Fruit fly (Drosophila melanogaster) whole organism, embryonic: Measurements from ENCODE around the gene CG5068.

ENCODE experiments used
- CG10654 ChIP-seq: fragments of 200-800 bp; sonication (Bioruptor generic); optimal IDR thresholded peaks from 2 replicates; lab custom pipeline; 2016; ENCODE audit warnings: missing biosample characterization, missing genetic modification characterization
- CG10979 ChIP-seq: fragments of 200-800 bp; sonication (Bioruptor generic); optimal IDR thresholded peaks from 2 replicates; lab custom pipeline; 2018; ENCODE audit warnings: missing biosample characterization, mild to moderate bottlenecking, missing genetic modification characterization, moderate library complexity
- CG11085 ChIP-seq: fragments of 200-800 bp; sonication (Bioruptor generic); IDR thresholded peaks from 2 replicates; pipeline ENCODE4 v1.3.6; 2022; ENCODE audit warnings: missing biosample characterization, missing genetic modification characterization
- CG13287 ChIP-seq: fragments of 200-800 bp; sonication (Bioruptor generic); IDR thresholded peaks from 2 replicates; pipeline ENCODE4 v1.3.6; 2022; ENCODE audit warnings: missing biosample characterization, missing genetic modification characterization; ENCODE audit not compliant: partially characterized antibody
- CG15479 ChIP-seq: fragments of 200-800 bp; sonication (Bioruptor generic); optimal IDR thresholded peaks from 3 replicates; lab custom pipeline; 2019; ENCODE audit warnings: missing biosample characterization, mild to moderate bottlenecking, missing genetic modification characterization, moderate library complexity
- CG15514 ChIP-seq: fragments of 200-800 bp; sonication (Bioruptor generic); optimal IDR thresholded peaks from 3 replicates; lab custom pipeline; 2017; ENCODE audit warnings: missing biosample characterization, missing genetic modification characterization, mild to moderate bottlenecking, moderate library complexity, missing genetic modification reagents
- CG15696 ChIP-seq: fragments of 200-800 bp; sonication (Bioruptor generic); optimal IDR thresholded peaks from 2 replicates; lab custom pipeline; 2019; ENCODE audit warnings: missing biosample characterization, mild to moderate bottlenecking, missing genetic modification characterization, moderate library complexity
- CG2199 ChIP-seq: fragments of 200-800 bp; sonication (Bioruptor generic); IDR thresholded peaks from 3 replicates; pipeline ENCODE4 v1.3.6; 2022; ENCODE audit warnings: missing biosample characterization, missing genetic modification characterization
- CG2875 ChIP-seq: fragments of 200-800 bp; sonication (Bioruptor generic); optimal IDR thresholded peaks from 2 replicates; lab custom pipeline; 2017; ENCODE audit warnings: missing biosample characterization, mild to moderate bottlenecking, missing genetic modification characterization, missing genetic modification reagents
- CG3065 ChIP-seq: fragments of 200-800 bp; sonication (Bioruptor generic); optimal IDR thresholded peaks from 2 replicates; lab custom pipeline; 2016; ENCODE audit warnings: missing biosample characterization, missing genetic modification characterization
- CG33557 ChIP-seq: fragments of 200-800 bp; sonication (Bioruptor generic); optimal IDR thresholded peaks from 2 replicates; lab custom pipeline; 2019; ENCODE audit warnings: missing biosample characterization, mild to moderate bottlenecking, missing genetic modification characterization, moderate library complexity
- CG3838 ChIP-seq: fragments of 200-800 bp; sonication (Bioruptor generic); optimal IDR thresholded peaks from 3 replicates; lab custom pipeline; 2016; ENCODE audit warnings: missing biosample characterization, missing genetic modification characterization
- CG4404 ChIP-seq: fragments of 200-800 bp; sonication (Bioruptor generic); IDR thresholded peaks from 2 replicates; pipeline ENCODE4 v1.3.6; 2022; ENCODE audit warnings: missing biosample characterization, missing genetic modification characterization
- CG5180 ChIP-seq: fragments of 200-800 bp; sonication (Bioruptor generic); optimal IDR thresholded peaks from 3 replicates; lab custom pipeline; 2017; ENCODE audit warnings: missing biosample characterization, missing genetic modification characterization, mild to moderate bottlenecking, moderate library complexity, missing genetic modification reagents
- CG6683 ChIP-seq: fragments of 200-800 bp; sonication (Bioruptor generic); optimal IDR thresholded peaks from 2 replicates; lab custom pipeline; 2017; ENCODE audit warnings: missing biosample characterization, mild to moderate bottlenecking, missing genetic modification characterization, missing genetic modification reagents
- CG6689 ChIP-seq: fragments of 200-800 bp; sonication (Bioruptor generic); IDR thresholded peaks from 2 replicates; pipeline ENCODE4 v1.3.6; 2022; ENCODE audit warnings: missing biosample characterization, missing genetic modification characterization
- CG7271 ChIP-seq: fragments of 200-800 bp; sonication (Bioruptor generic); optimal IDR thresholded peaks from 2 replicates; lab custom pipeline; 2018; ENCODE audit warnings: missing biosample characterization, mild to moderate bottlenecking, missing genetic modification characterization, moderate library complexity
- CG7786 ChIP-seq: fragments of 200-800 bp; sonication (Bioruptor generic); optimal IDR thresholded peaks from 2 replicates; lab custom pipeline; 2016; ENCODE audit warnings: missing biosample characterization, missing genetic modification characterization
- CG8290 ChIP-seq, 3 experiments: fragments of 200-800 bp; sonication (Bioruptor generic); optimal IDR thresholded peaks; 2 replicates each; lab custom pipeline; 2016 to 2019; ENCODE audit warnings: missing biosample characterization in 3 of 3, missing genetic modification characterization in 3 of 3, mild to moderate bottlenecking in 2 of 3, moderate library complexity in 1 of 3
- CG9727 ChIP-seq: fragments of 200-800 bp; sonication (Bioruptor generic); optimal IDR thresholded peaks from 3 replicates; lab custom pipeline; 2017; ENCODE audit warnings: missing biosample characterization, mild to moderate bottlenecking, missing genetic modification characterization
- CG9817 ChIP-seq: fragments of 200-800 bp; sonication (Bioruptor generic); optimal IDR thresholded peaks from 2 replicates; lab custom pipeline; 2018; ENCODE audit warnings: missing biosample characterization, mild to moderate bottlenecking, missing genetic modification characterization, moderate library complexity
- Dbx ChIP-seq: fragments of 200-800 bp; sonication (Bioruptor generic); IDR thresholded peaks from 3 replicates; pipeline ENCODE4 v1.3.6; 2022; ENCODE audit warnings: missing biosample characterization, missing genetic modification characterization
- Elba2 ChIP-seq: fragments of 200-800 bp; sonication (Bioruptor generic); optimal IDR thresholded peaks from 3 replicates; lab custom pipeline; 2016; ENCODE audit warnings: missing biosample characterization, missing genetic modification characterization
- HLH3B ChIP-seq: fragments of 200-800 bp; sonication (Bioruptor generic); IDR thresholded peaks from 2 replicates; pipeline ENCODE4 v1.3.6; 2022; ENCODE audit warnings: missing biosample characterization, missing genetic modification characterization
- Med ChIP-seq: fragments of 200-800 bp; sonication (Bioruptor generic); peaks from one replicate; lab custom pipeline; 2016; ENCODE audit warnings: missing biosample characterization, missing genetic modification characterization, mild to moderate bottlenecking, inconsistent platforms, moderate library complexity
- Neu2 ChIP-seq: fragments of 200-800 bp; sonication (Bioruptor generic); optimal IDR thresholded peaks from 3 replicates; lab custom pipeline; 2016; ENCODE audit warnings: missing biosample characterization, missing genetic modification characterization, borderline replicate concordance
- Opbp ChIP-seq: fragments of 200-800 bp; sonication (Bioruptor generic); IDR thresholded peaks from 3 replicates; pipeline ENCODE4 v1.3.6; 2022; ENCODE audit warnings: missing biosample characterization, missing genetic modification characterization; ENCODE audit not compliant: partially characterized antibody
- Poxn ChIP-seq: fragments of 200-800 bp; sonication (Bioruptor generic); IDR thresholded peaks from 2 replicates; pipeline ENCODE4 v1.3.6; 2022; ENCODE audit warnings: missing biosample characterization, missing genetic modification characterization
- Rfx ChIP-seq: fragments of 200-800 bp; sonication (Bioruptor generic); IDR thresholded peaks from 2 replicates; pipeline ENCODE4 v1.3.6; 2022; ENCODE audit warnings: missing biosample characterization, missing genetic modification characterization
- Tbp ChIP-seq: fragments of >200 bp; optimal IDR thresholded peaks from 2 replicates; lab custom pipeline; 2018; ENCODE audit warnings: missing biosample characterization, missing genetic modification characterization
- ase ChIP-seq: fragments of 200-800 bp; sonication (Bioruptor generic); IDR thresholded peaks from 3 replicates; pipeline ENCODE4 v1.3.6; 2022; ENCODE audit warnings: missing biosample characterization, missing genetic modification characterization
- cato ChIP-seq: fragments of 200-800 bp; sonication (Bioruptor generic); optimal IDR thresholded peaks from 2 replicates; lab custom pipeline; 2016; ENCODE audit warnings: missing biosample characterization, missing genetic modification characterization, borderline replicate concordance
- chif ChIP-seq, 2 experiments: fragments of 200-800 bp; sonication (Bioruptor generic); optimal IDR thresholded peaks; 3 replicates each; lab custom pipeline; 2016; ENCODE audit warnings: missing biosample characterization in 2 of 2, missing genetic modification characterization in 2 of 2
- cwo ChIP-seq: fragments of 200-800 bp; sonication (Bioruptor generic); optimal IDR thresholded peaks from 3 replicates; lab custom pipeline; 2017; ENCODE audit warnings: missing biosample characterization, missing genetic modification characterization, mild to moderate bottlenecking, moderate library complexity, missing genetic modification reagents
- dan ChIP-seq: fragments of 200-800 bp; sonication (Bioruptor generic); IDR thresholded peaks from 2 replicates; pipeline ENCODE4 v1.3.6; 2022; ENCODE audit warnings: missing biosample characterization, missing genetic modification characterization
- danr ChIP-seq: fragments of 200-800 bp; sonication (Bioruptor generic); IDR thresholded peaks from 2 replicates; pipeline ENCODE4 v1.3.6; 2022; ENCODE audit warnings: missing biosample characterization, missing genetic modification characterization
- disco-r ChIP-seq: fragments of 200-800 bp; sonication (Bioruptor generic); optimal IDR thresholded peaks from 2 replicates; lab custom pipeline; 2016; ENCODE audit warnings: missing biosample characterization, missing genetic modification characterization
- dmrt11E ChIP-seq: fragments of 200-800 bp; sonication (Bioruptor generic); optimal IDR thresholded peaks from 3 replicates; lab custom pipeline; 2018; ENCODE audit warnings: missing biosample characterization, mild to moderate bottlenecking, missing genetic modification characterization, moderate library complexity
- dmrt99B ChIP-seq: fragments of 200-800 bp; sonication (Bioruptor generic); optimal IDR thresholded peaks from 2 replicates; lab custom pipeline; 2018; ENCODE audit warnings: missing biosample characterization, mild to moderate bottlenecking, missing genetic modification characterization, moderate library complexity
- fd102C ChIP-seq: fragments of 200-800 bp; sonication (Bioruptor generic); optimal IDR thresholded peaks from 2 replicates; lab custom pipeline; 2018; ENCODE audit warnings: missing biosample characterization, mild to moderate bottlenecking, missing genetic modification characterization, moderate library complexity
- ken ChIP-seq: fragments of 200-800 bp; sonication (Bioruptor generic); IDR thresholded peaks from 3 replicates; pipeline ENCODE4 v1.3.6; 2022; ENCODE audit warnings: missing biosample characterization, missing genetic modification characterization
- lilli ChIP-seq: fragments of 200-800 bp; sonication (Bioruptor generic); optimal IDR thresholded peaks from 3 replicates; lab custom pipeline; 2016; ENCODE audit warnings: missing biosample characterization, missing genetic modification characterization
- onecut ChIP-seq: fragments of 200-800 bp; sonication (Bioruptor generic); IDR thresholded peaks from 2 replicates; pipeline ENCODE4 v1.3.6; 2022; ENCODE audit warnings: missing biosample characterization, missing genetic modification characterization
- org-1 ChIP-seq: fragments of 200-800 bp; sonication (Bioruptor generic); optimal IDR thresholded peaks from 2 replicates; lab custom pipeline; 2017; ENCODE audit warnings: missing biosample characterization, missing genetic modification characterization
- slou ChIP-seq: fragments of 200-800 bp; sonication (Bioruptor generic); optimal IDR thresholded peaks from 3 replicates; lab custom pipeline; 2016; ENCODE audit warnings: missing biosample characterization, missing genetic modification characterization
- tup ChIP-seq: fragments of 200-800 bp; sonication (Bioruptor generic); optimal IDR thresholded peaks from 2 replicates; lab custom pipeline; 2016; ENCODE audit warnings: missing biosample characterization, mild to moderate bottlenecking, missing genetic modification characterization, moderate library complexity
- unpg ChIP-seq: fragments of 200-800 bp; sonication (Bioruptor generic); optimal IDR thresholded peaks from 3 replicates; lab custom pipeline; 2018; ENCODE audit warnings: missing biosample characterization, mild to moderate bottlenecking, missing genetic modification characterization, moderate library complexity
- zf30C ChIP-seq: fragments of 200-800 bp; sonication (Bioruptor generic); optimal IDR thresholded peaks from 3 replicates; lab custom pipeline; 2018; ENCODE audit warnings: missing biosample characterization, mild to moderate bottlenecking, missing genetic modification characterization

CG5068 gene

DNA sequence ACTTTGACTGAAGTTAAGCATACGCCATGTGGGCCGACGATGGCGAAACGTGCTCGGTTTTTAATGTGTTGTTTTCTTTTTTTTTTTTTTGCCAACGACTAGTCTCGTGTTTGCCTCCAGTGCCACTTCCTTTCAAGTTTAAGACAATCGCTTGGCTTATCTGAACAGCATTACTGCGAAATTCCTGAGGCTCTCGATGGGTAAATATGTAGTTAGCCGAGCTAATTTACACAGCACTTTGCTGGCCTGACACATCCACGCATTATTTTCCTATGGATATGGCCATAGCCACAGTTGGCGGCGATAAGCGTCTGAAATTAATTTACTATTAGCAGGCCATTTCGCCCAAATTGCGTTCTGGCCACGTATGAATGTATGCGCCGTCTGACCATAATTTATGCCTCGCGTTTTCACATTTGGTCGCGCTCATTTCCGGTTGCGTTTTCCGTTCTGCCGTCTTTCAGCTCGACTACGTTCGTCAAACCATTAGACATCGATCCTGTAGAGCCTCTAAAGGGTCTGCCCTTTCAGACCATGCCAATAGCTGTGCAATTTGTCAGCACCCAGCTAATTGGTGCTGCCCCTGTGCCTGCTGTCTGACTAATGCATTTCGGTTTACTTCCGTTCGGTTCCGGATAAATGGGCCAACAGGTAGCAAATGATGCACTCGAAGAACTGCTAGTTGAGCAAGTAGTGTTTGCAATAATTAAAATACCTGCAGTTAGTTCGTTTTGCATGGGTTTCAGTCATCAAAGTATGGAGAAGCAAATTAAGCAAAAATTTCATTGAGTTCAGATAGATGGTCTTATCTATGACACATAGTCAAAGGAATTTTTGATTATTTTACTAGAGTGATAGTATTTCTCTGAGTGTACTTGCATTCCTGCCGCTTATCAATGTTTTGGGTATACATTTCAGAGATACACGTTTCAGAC is 34.2 kb downstream of the CG5068 start (continued):
- TF ChIP-seq CG7786 (GFP tag; lab: Kevin White, UChicago) (no peak), Opbp (GFP tag; lab: Robert Waterston, UW) (no peak), CG2875 (GFP tag; lab: Kevin White, UChicago) (no peak), ase (no peak), dmrt11E (peak; percentile 26), disco-r (GFP tag; lab: Kevin White, UChicago) (no peak), CG4404 (no peak), CG6689 (GFP tag; lab: Robert Waterston, UW) (no peak), Elba2 (peak; percentile 62), CG5180 (GFP tag; lab: Kevin White, UChicago) (no peak), lilli (GFP tag; lab: Kevin White, UChicago) (no peak), CG9817 (tag; lab: Kevin White, UChicago) (no peak), org-1 (GFP tag; lab: Kevin White, UChicago) (no peak), CG13287 (no peak), CG11085 (GFP tag; lab: Robert Waterston, UW) (no peak), chif (GFP tag; optimal IDR thresholded peaks at IDR 0.05; lab: Kevin White, UChicago) (peak in 1 of 2 experiments; percentile 24), tup (GFP tag; lab: Kevin White, UChicago) (peak; percentile 8), CG3065 (GFP tag; lab: Kevin White, UChicago) (no peak), Poxn (GFP tag; lab: Robert Waterston, UW) (no peak), Tbp (no peak), dmrt99B (no peak), danr (GFP tag; lab: Robert Waterston, UW) (no peak), ken (GFP tag; lab: Robert Waterston, UW) (no peak), CG33557 (no peak), onecut (no peak), slou (no peak), CG9727 (no peak), unpg (GFP tag; lab: Kevin White, UChicago) (no peak), CG15514 (GFP tag; lab: Kevin White, UChicago) (no peak), cwo (peak; percentile 26), HLH3B (GFP tag; lab: Robert Waterston, UW) (no peak), Med (GFP tag; lab: Kevin White, UChicago) (peak; percentile 67), CG15479 (peak; percentile 76), CG10654 (GFP tag; lab: Kevin White, UChicago) (no peak), CG8290 (GFP tag; optimal IDR thresholded peaks at IDR 0.05; lab: Kevin White, UChicago) (no peak), CG8290 (tag; optimal IDR thresholded peaks at IDR 0.05; lab: Kevin White, UChicago) (peak in 1 of 2 experiments; percentile 66), dan (GFP tag; lab: Robert Waterston, UW) (no peak), CG6683 (no peak), cato (no peak), CG3838 (GFP tag; lab: Kevin White, UChicago) (no peak), fd102C (GFP tag; lab: Kevin White, UChicago) (peak; percentile 66), Dbx (GFP tag; lab: Robert Waterston, UW) (0 out of 3 replicates have a peak, but pooled peaks have one; percentile 17), CG2199 (GFP tag; lab: Robert Waterston, UW) (no peak), CG7271 (tag; lab: Kevin White, UChicago) (peak; percentile 58), Neu2 (GFP tag; lab: Kevin White, UChicago) (peak; percentile 34), CG15696 (tag; lab: Kevin White, UChicago) (peak; percentile 51), CG10979 (peak; percentile 16), zf30C (GFP tag; lab: Kevin White, UChicago) (peak; percentile 79), Rfx (peak; percentile 50; the same call in 1 of the 2 replicates)
